Worm (Caenorhabditis elegans): Measurements from ENCODE around the gene C33D9.13.

Gene C33D9.13

DNA sequence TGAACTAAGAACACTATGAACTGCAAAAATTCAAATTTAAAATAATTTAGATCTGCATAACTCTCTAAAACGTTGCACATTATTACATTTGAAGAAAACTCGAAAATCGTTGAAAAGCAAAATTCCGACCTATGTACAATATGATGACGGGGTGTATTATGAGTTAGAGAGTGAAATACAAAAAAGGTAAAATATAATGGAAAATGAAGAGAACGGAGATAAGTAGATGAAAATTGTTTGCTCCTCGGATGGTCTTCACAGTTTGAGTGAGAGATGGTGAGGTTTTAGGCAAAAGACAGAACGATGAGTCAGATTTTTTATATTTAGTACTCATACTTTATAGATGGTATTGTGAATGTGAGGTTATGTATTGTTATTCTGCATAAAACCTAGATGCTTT lies 22.2 kb upstream of the C33D9.13 start:
- TF ChIP-seq nhr-80 (tag; optimal IDR thresholded peaks at IDR 0.05) (peak; percentile 35), F52B5.7 (tag; optimal IDR thresholded peaks at IDR 0.05) (no peak)

DNA sequence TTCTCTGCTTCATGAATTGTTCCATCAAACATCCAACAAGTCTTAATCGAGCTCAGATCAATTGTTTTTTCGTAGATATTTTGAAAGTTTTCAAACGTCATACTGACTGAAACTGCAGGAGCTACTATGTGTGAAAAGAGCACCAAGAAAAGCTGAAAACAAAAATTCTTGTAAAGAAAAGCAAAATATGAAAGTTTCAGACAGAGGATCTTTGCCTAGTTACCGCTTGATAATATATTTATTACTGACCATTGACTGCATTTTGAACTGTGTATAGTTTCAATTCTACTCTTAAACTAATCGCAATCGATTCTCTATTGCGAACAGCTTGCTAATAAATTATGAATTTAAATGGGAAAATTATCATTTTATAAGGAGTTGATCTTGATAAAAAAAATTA lies 13.2 kb upstream of the C33D9.13 start, which contains the start of gene clec-182:
Gene clec-182, minus strand, starts transcription at position 101 of the 400 bp plus-strand sequence.
- no peak for TF ChIP-seq zfh-2 (GFP tag; conservative IDR thresholded peaks at IDR 0.05)
- no peak for TF ChIP-seq lin-26 (GFP tag; IDR thresholded peaks at IDR 0.05)
- TF ChIP-seq C17E4.6 (GFP tag; IDR thresholded peaks at IDR 0.05), result no peak
- no peak for TF ChIP-seq D2030.7 (GFP tag; IDR thresholded peaks at IDR 0.05)
- TF ChIP-seq Y67H2A.10 (GFP tag; conservative IDR thresholded peaks at IDR 0.05), result no peak
- no peak for TF ChIP-seq ceh-27 (GFP tag; optimal IDR thresholded peaks at IDR 0.05)
- no peak for TF ChIP-seq ztf-25 (GFP tag; IDR thresholded peaks at IDR 0.05)
- no peak for TF ChIP-seq madf-10 (tag; optimal IDR thresholded peaks at IDR 0.05)

DNA sequence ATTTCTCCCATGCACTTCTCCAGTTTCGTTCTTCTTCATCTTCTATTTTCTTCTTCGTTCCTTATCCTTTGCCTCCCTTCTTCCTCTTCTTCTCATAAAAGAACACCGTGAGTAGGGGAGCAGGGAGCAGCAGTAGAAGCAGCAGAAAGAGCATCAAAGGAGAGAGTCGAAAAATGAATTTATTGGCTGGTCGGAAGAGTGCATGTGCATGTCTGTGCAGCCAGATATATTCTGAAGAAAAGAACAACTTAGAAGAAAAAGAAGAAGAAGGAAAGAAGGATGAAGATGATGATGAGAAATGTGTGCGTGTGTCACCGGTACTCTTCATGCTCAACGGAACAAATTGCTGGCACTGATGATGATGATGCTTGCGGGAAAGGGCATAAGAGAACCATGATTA lies 11.2 kb upstream of the C33D9.13 start:
- TF ChIP-seq mxl-1 (tag; optimal IDR thresholded peaks at IDR 0.05) (no peak), egl-44 (GFP tag; IDR thresholded peaks at IDR 0.05) (no peak), K12H6.12 (tag; optimal IDR thresholded peaks at IDR 0.05) (peak; percentile 16), attf-6 (GFP tag; IDR thresholded peaks at IDR 0.05) (no peak)

DNA sequence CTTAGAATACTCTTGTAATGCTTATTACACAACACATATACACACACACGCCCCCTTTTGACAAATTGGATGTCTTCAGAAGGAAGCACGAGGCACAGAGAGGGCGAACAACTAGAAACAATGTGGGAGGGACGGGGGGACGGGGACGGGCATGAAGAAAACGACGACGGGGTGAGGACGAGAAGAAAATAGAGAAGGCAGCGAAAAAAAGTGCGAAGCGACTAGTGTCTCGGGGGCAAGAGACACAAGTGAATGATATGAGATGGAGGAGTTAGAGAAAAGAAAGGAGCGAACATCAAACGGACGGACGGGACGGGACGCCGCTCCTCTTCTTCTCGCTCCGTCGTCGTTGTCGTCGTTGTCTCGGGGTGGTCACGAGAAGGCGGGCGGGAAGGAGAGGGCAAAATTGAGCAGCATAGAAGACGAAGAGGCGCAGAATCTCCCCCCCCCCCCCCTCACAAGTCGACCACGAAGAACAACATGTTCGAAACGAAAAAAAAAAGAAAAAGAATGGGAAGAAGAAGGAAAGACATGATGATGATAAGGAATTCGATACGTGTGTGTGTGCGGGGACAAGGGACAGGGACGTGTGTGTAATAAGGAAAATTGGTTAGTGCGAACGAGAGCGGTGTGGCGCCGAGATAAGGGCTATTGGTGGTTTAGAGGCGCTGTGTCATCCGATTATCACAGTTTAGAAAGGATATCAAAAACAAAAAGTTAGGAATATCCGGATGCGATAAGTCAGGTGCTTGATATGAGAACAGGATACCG lies 10.0 kb upstream of the C33D9.13 start:
- TF ChIP-seq nfya-1 (tag; optimal IDR thresholded peaks at IDR 0.05; ENCODE audit: borderline replicate concordance, insufficient read depth) (no peak), F52B5.7 (tag; optimal IDR thresholded peaks at IDR 0.05) (peak; percentile 61), ceh-27 (GFP tag; optimal IDR thresholded peaks at IDR 0.05) (peak; percentile 79), tlf-1 (GFP tag; optimal IDR thresholded peaks at IDR 0.05) (peak; percentile 52), unc-62 (GFP tag; optimal IDR thresholded peaks at IDR 0.05) (no peak), attf-3 (GFP tag; conservative IDR thresholded peaks at IDR 0.05) (0 out of 2 replicates have a peak, but pooled peaks have one; percentile 34), ztf-18 (tag; optimal IDR thresholded peaks at IDR 0.05) (peak; percentile 59), bed-1 (GFP tag; IDR thresholded peaks at IDR 0.05) (no peak), pbrm-1 (GFP tag; IDR thresholded peaks at IDR 0.05) (peak; percentile 73; the same call in 1 of the 2 replicates), hmg-20 (GFP tag; IDR thresholded peaks at IDR 0.05) (peak; percentile 22; the same call in 1 of the 2 replicates), snpc-4 (GFP tag; optimal IDR thresholded peaks at IDR 0.05) (peak; percentile 36), snpc-4 (tag; optimal IDR thresholded peaks at IDR 0.05) (peak; percentile 1 to 71 (median 68)), nhr-80 (tag; optimal IDR thresholded peaks at IDR 0.05) (peak; percentile 100), sdz-38 (tag; optimal IDR thresholded peaks at IDR 0.05) (no peak), somi-1 (GFP tag; optimal IDR thresholded peaks at IDR 0.05) (peak; percentile 94), rcor-1 (GFP tag; IDR thresholded peaks at IDR 0.05) (peak; percentile 22; the same call in 1 of the 2 replicates), atf-7 (tag; optimal IDR thresholded peaks at IDR 0.05) (peak; percentile 92), F37B4.10 (GFP tag; IDR thresholded peaks at IDR 0.05) (0 out of 2 replicates have a peak, but pooled peaks have one; percentile 67), egrh-3 (GFP tag; IDR thresholded peaks at IDR 0.05) (peak; percentile 99), gei-17 (GFP tag; optimal IDR thresholded peaks at IDR 0.05) (peak; percentile 76), tbp1 (GFP tag; optimal IDR thresholded peaks at IDR 0.05) (peak; percentile 57), C06A6.2 (GFP tag; conservative IDR thresholded peaks at IDR 0.05) (peak; percentile 73), cebp-1 (GFP tag; IDR thresholded peaks at IDR 0.05) (peak; percentile 49; the same call in 1 of the 2 replicates), cebp-1 (tag; optimal IDR thresholded peaks at IDR 0.05) (peak; percentile 94), ceh-40 (GFP tag; IDR thresholded peaks at IDR 0.05) (no peak), ztf-28 (GFP tag; IDR thresholded peaks at IDR 0.05) (no peak), die-1 (tag; optimal IDR thresholded peaks at IDR 0.05) (peak; percentile 66), lin-35 (GFP tag; optimal IDR thresholded peaks at IDR 0.05) (peak in 1 of 3 experiments; percentile 56), let-526 (GFP tag; IDR thresholded peaks at IDR 0.05) (0 out of 2 replicates have a peak, but pooled peaks have one; percentile 57), zfh-2 (GFP tag; conservative IDR thresholded peaks at IDR 0.05) (peak; percentile 100), Y56A3A.18 (GFP tag; IDR thresholded peaks at IDR 0.05) (peak; percentile 73; the same call in 1 of the 2 replicates), F33H1.4 (GFP tag; IDR thresholded peaks at IDR 0.05) (no peak), lin-26 (GFP tag; IDR thresholded peaks at IDR 0.05) (peak; percentile 83)
